Worm (Caenorhabditis elegans) whole organism, early embryonic: ENCODE data around the gene T06C12.11.
"Not testable (repeated sequence)": the region's sequence is repeated elsewhere in the genome, so short reads cannot be mapped to it uniquely, and the experiment has no call there.

Experiments used
- B0310.2 ChIP-seq: sonication (generic microtip); optimal IDR thresholded peaks from 2 replicates; lab custom pipeline; 2016; ENCODE audit warnings: mild to moderate bottlenecking, missing genetic modification characterization, missing compliant biosample characterization
- F13C5.2 ChIP-seq: sonication (generic microtip); optimal IDR thresholded peaks from 2 replicates; lab custom pipeline; 2017; ENCODE audit warnings: mild to moderate bottlenecking, missing genetic modification characterization, inconsistent platforms, missing compliant biosample characterization
- aly-1 ChIP-seq: sonication (generic microtip); optimal IDR thresholded peaks from 2 replicates; lab custom pipeline; 2016; ENCODE audit warnings: missing genetic modification characterization, missing compliant biosample characterization
- ama-1 ChIP-seq: fragments of 150-350 bp; optimal IDR thresholded peaks from 2 replicates; lab custom pipeline; 2014
- ceh-13 ChIP-seq: fragments of 200-800 bp; sonication (Bioruptor generic); optimal IDR thresholded peaks from 2 replicates; lab custom pipeline; 2018; ENCODE audit warnings: mild to moderate bottlenecking, missing genetic modification characterization, missing compliant biosample characterization
- ceh-36 ChIP-seq: sonication (generic microtip); optimal IDR thresholded peaks from 2 replicates; lab custom pipeline; 2016; ENCODE audit warnings: missing genetic modification characterization, inconsistent platforms, missing compliant biosample characterization
- ets-7 ChIP-seq: sonication (generic microtip); optimal IDR thresholded peaks from 2 replicates; lab custom pipeline; 2016; ENCODE audit warnings: missing genotype, missing genetic modification characterization, missing compliant biosample characterization
- flt-1 ChIP-seq: fragments of 200-800 bp; sonication (Bioruptor generic); IDR thresholded peaks from 2 replicates; pipeline ENCODE4 v1.3.6; 2022; ENCODE audit warnings: missing genetic modification characterization, missing compliant biosample characterization
- hmbx-1 ChIP-seq: sonication (generic microtip); optimal IDR thresholded peaks from 2 replicates; lab custom pipeline; 2016; ENCODE audit warnings: mild to moderate bottlenecking, missing genetic modification characterization, missing compliant biosample characterization
- hmg-4 ChIP-seq: fragments of 200-800 bp; sonication (Bioruptor generic); optimal IDR thresholded peaks from 2 replicates; lab custom pipeline; 2018; ENCODE audit warnings: mild to moderate bottlenecking, missing genetic modification characterization, missing compliant biosample characterization
- hnd-1 ChIP-seq: sonication (generic microtip); optimal IDR thresholded peaks from 2 replicates; lab custom pipeline; 2016; ENCODE audit warnings: missing genetic modification characterization, missing compliant biosample characterization
- pes-1 ChIP-seq: fragments of 200-800 bp; sonication (Bioruptor generic); IDR thresholded peaks from 2 replicates; pipeline ENCODE4 v1.3.6; 2022; ENCODE audit warnings: missing genetic modification reagents, missing genetic modification characterization, missing compliant biosample characterization
- scrt-1 ChIP-seq: fragments of 200-800 bp; sonication (Bioruptor generic); IDR thresholded peaks from 2 replicates; pipeline ENCODE4 v1.3.6; 2022; ENCODE audit warnings: missing genetic modification characterization, missing compliant biosample characterization
- sea-1 ChIP-seq: fragments of 200-800 bp; sonication (Bioruptor generic); conservative IDR thresholded peaks from 2 replicates; pipeline ENCODE4 v1.3.6; 2022; ENCODE audit warnings: missing genetic modification characterization, missing compliant biosample characterization
- tbx-11 ChIP-seq: fragments of 200-800 bp; sonication (Bioruptor generic); IDR thresholded peaks from 2 replicates; pipeline ENCODE4 v1.3.6; 2022; ENCODE audit warnings: missing genetic modification characterization, missing compliant biosample characterization
- tbx-37 ChIP-seq: fragments of 200-800 bp; sonication (Bioruptor generic); conservative IDR thresholded peaks from 2 replicates; pipeline ENCODE4 v1.3.6; 2022; ENCODE audit warnings: missing genetic modification reagents, missing genetic modification characterization, missing compliant biosample characterization
- tra-4 ChIP-seq: sonication (generic microtip); optimal IDR thresholded peaks from 2 replicates; lab custom pipeline; 2017; ENCODE audit warnings: missing genetic modification characterization, missing compliant biosample characterization

The T06C12.11 gene

ce11 chrV:15897696-15898095, 4.9 kb downstream of the T06C12.11 start, which contains the start of gene str-60:
Gene str-60, plus strand, starts transcription at chrV:15897996.
- TF ChIP-seq hnd-1 (tag; lab: Kevin White, UChicago) (no peak), hmbx-1 (tag; lab: Kevin White, UChicago) (no peak), flt-1 (GFP tag; lab: Robert Waterston, UW) (no peak), B0310.2 (no peak), scrt-1 (GFP tag; lab: Robert Waterston, UW) (no peak), F13C5.2 (tag; lab: Kevin White, UChicago) (no peak), tra-4 (tag; lab: Kevin White, UChicago) (no peak), hmg-4 (GFP tag; lab: Kevin White, UChicago) (no peak), tbx-37 (GFP tag; lab: Robert Waterston, UW) (no peak), ceh-36 (tag; lab: Kevin White, UChicago) (no peak), ama-1 (lab: Kevin White, UChicago) (no peak), pes-1 (GFP tag; lab: Robert Waterston, UW) (no peak)

- TF ChIP-seq tra-4 (tag; lab: Kevin White, UChicago) (no peak), tbx-11 (GFP tag; lab: Robert Waterston, UW) (no peak), ceh-13 (GFP tag; lab: Kevin White, UChicago) (no peak), aly-1 (tag; lab: Kevin White, UChicago) (no peak), hnd-1 (tag; lab: Kevin White, UChicago) (no peak), tbx-37 (GFP tag; lab: Robert Waterston, UW) (no peak), hmg-4 (GFP tag; lab: Kevin White, UChicago) (no peak)
These were observed 6.9 kb downstream of the T06C12.11 start, which contains the start of gene T06C12.14 for ce11 chrV:15899696-15900095. Gene T06C12.14, plus strand, starts transcription at chrV:15899996.

DNA sequence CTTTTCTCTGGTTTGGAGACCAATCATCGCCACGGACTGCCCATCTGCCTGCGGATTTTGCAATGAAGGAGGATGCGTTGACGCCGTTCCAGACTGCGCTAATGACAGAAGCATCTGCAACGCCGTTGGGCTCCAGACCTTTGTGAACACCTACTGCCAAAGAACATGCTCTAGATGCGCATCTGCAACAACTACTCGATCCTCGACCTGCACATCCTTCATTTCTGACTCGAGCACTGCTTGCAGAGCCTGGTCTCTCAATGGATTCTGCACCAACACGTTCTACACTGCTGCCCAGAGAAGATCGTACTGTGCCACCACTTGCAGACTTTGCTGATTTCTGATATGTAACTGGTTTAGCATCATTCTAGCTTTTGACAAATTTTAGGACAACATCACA, 7.8 kb downstream of the T06C12.11 start:
- TF ChIP-seq hnd-1 (tag; lab: Kevin White, UChicago) (no peak), ets-7 (tag; lab: Kevin White, UChicago) (no peak), ceh-13 (GFP tag; lab: Kevin White, UChicago) (no peak), tra-4 (tag; lab: Kevin White, UChicago) (no peak), B0310.2 (no peak), pes-1 (GFP tag; lab: Robert Waterston, UW) (no peak), hmbx-1 (tag; lab: Kevin White, UChicago) (no peak), hmg-4 (GFP tag; lab: Kevin White, UChicago) (no peak), flt-1 (GFP tag; lab: Robert Waterston, UW) (no peak), ceh-36 (tag; lab: Kevin White, UChicago) (no peak), tbx-37 (GFP tag; lab: Robert Waterston, UW) (no peak), F13C5.2 (tag; lab: Kevin White, UChicago) (no peak), aly-1 (tag; lab: Kevin White, UChicago) (no peak), sea-1 (GFP tag; lab: Robert Waterston, UW) (no peak), ama-1 (lab: Kevin White, UChicago) (no peak)

DNA sequence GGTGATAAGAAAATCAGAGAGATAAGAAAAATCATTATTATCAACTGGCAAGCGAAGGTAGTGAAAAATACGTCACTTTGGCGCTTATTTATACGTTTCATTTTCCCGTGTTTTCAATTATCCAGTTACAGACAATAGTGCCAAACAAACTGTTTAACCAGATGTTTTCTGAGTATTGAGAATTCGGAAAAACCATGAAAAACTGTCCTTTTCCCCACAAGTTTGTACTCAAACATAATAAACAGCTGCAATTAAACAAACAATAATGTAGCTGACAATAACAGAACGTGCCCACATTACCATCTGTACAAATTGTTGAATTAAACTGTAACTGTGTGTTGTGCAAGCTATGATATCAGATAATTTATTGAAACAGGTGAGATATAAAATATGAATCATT, 12.7 kb downstream of the T06C12.11 start, which contains the start of the genes F35E8.1 and F35E8.2:
Gene F35E8.1 (minus strand): TSS at position 101 of the 400 bp plus-strand sequence.
Gene F35E8.2 (plus strand): TSS at position 132 of the 400 bp plus-strand sequence.
- not testable (repeated sequence) for TF ChIP-seq F13C5.2, ets-7, hmbx-1 (tag; lab: Kevin White, UChicago)

ce11 chrV:15911848-15912247, 19.1 kb downstream of the T06C12.11 start, which contains the start of gene F35E8.6:
Gene F35E8.6, plus strand, starts transcription at chrV:15912148.
- no peak for TF ChIP-seq ama-1 (lab: Kevin White, UChicago)
- TF ChIP-seq pes-1 (GFP tag; lab: Robert Waterston, UW) = no peak
- TF ChIP-seq scrt-1 (GFP tag; lab: Robert Waterston, UW) = no peak
- no peak for TF ChIP-seq B0310.2
- no peak for TF ChIP-seq hnd-1 (tag; lab: Kevin White, UChicago)
- no peak for TF ChIP-seq tra-4 (tag; lab: Kevin White, UChicago)
- TF ChIP-seq ets-7 (tag; lab: Kevin White, UChicago) = no peak
- TF ChIP-seq hmg-4 (GFP tag; lab: Kevin White, UChicago) = no peak
- no peak for TF ChIP-seq aly-1 (tag; lab: Kevin White, UChicago)
- TF ChIP-seq hmbx-1 (tag; lab: Kevin White, UChicago) = no peak
- no peak for TF ChIP-seq ceh-36 (tag; lab: Kevin White, UChicago)
- TF ChIP-seq tbx-11 (GFP tag; lab: Robert Waterston, UW) = no peak
- no peak for TF ChIP-seq tbx-37 (GFP tag; lab: Robert Waterston, UW)

DNA sequence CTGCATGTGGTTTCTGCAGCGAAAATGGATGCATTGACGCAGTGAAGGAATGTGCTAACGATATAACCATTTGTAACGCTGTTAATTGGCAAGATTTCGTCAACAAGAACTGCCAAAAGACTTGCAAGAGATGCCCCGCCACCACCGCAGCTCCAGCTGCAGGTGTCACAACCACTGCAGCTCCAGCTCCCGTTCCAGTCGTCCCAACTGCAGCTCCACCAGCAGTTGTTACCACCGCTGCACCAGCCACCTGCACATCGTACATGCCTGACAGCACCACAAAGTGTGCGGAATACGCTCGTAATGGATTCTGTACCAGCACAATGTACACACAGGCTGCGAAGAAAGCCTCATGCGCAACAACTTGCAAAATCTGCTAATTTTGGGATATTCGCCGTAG, 19.9 kb downstream of the T06C12.11 start:
- TF ChIP-seq F13C5.2 (tag; lab: Kevin White, UChicago) (no peak), B0310.2 (no peak), hnd-1 (tag; lab: Kevin White, UChicago) (no peak), hmg-4 (GFP tag; lab: Kevin White, UChicago) (no peak), aly-1 (tag; lab: Kevin White, UChicago) (no peak), scrt-1 (GFP tag; lab: Robert Waterston, UW) (no peak), flt-1 (GFP tag; lab: Robert Waterston, UW) (no peak), sea-1 (GFP tag; lab: Robert Waterston, UW) (no peak), tbx-37 (GFP tag; lab: Robert Waterston, UW) (no peak), ceh-36 (tag; lab: Kevin White, UChicago) (no peak), hmbx-1 (tag; lab: Kevin White, UChicago) (no peak)

DNA sequence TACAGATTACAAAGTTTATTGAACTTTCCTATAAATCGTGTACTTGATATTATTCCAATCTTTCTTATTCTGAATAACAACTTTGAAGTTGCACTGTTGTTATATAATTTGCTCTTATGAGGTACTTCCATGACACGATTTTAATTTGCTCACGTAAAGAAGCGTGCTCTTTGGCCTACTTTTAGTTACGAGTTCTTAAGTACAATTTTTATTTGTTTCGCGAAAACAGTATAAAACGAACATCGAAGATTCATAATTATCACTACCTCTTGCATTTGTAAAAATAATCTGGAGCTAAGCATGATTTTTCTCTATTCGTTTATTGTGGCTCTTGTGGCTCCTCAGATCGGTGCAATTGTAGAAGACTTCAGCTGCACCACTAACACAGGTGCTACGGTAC, 20.9 kb downstream of the T06C12.11 start, which contains the start of gene F35E8.7:
Gene F35E8.7 (plus strand): TSS at position 301 of the 400 bp plus-strand sequence.
- TF ChIP-seq hmbx-1 (tag; lab: Kevin White, UChicago) (no peak), tbx-11 (GFP tag; lab: Robert Waterston, UW) (no peak), ets-7 (tag; lab: Kevin White, UChicago) (no peak), hmg-4 (GFP tag; lab: Kevin White, UChicago) (no peak), flt-1 (GFP tag; lab: Robert Waterston, UW) (no peak)
